Worm (Caenorhabditis elegans) whole organism, mixed stage, embryonic: ENCODE results near the gene srh-245.

ENCODE experiments used
- M03D4.4 ChIP-seq: sonication (generic microtip); optimal IDR thresholded peaks from 2 replicates; lab custom pipeline; 2017; ENCODE audit warnings: mild to moderate bottlenecking, missing genetic modification characterization, missing compliant biosample characterization
- ceh-39 ChIP-seq: fragments of 150-350 bp; optimal IDR thresholded peaks from 2 replicates; lab custom pipeline; 2014; ENCODE audit warnings: missing biosample characterization, missing genetic modification characterization
- ceh-83 ChIP-seq: fragments of 200-800 bp; sonication (Bioruptor generic); optimal IDR thresholded peaks from 2 replicates; lab custom pipeline; 2018; ENCODE audit warnings: mild to moderate bottlenecking, missing genetic modification characterization, missing compliant biosample characterization
- ces-1 ChIP-seq: fragments of 150-350 bp; optimal IDR thresholded peaks from 2 replicates; lab custom pipeline; 2014; ENCODE audit warnings: missing biosample characterization, missing genetic modification reagents, missing genetic modification characterization
- cnd-1 ChIP-seq: fragments of 200-800 bp; sonication (Bioruptor generic); optimal IDR thresholded peaks from 2 replicates; lab custom pipeline; 2018; ENCODE audit warnings: mild to moderate bottlenecking, missing genetic modification characterization, missing compliant biosample characterization
- drap-1 ChIP-seq: fragments of 200-800 bp; sonication (Bioruptor generic); optimal IDR thresholded peaks from 3 replicates; lab custom pipeline; 2018; ENCODE audit warnings: mild to moderate bottlenecking, missing genetic modification characterization, missing compliant biosample characterization
- elt-1 ChIP-seq: sonication (generic microtip); optimal IDR thresholded peaks from 2 replicates; lab custom pipeline; 2017; ENCODE audit warnings: missing genetic modification characterization, mild to moderate bottlenecking, missing compliant biosample characterization, antibody characterized with exemption, moderate library complexity, borderline replicate concordance; ENCODE audit not compliant: insufficient read depth
- elt-3 ChIP-seq: fragments of 150-350 bp; optimal IDR thresholded peaks from 2 replicates; lab custom pipeline; 2014; ENCODE audit warnings: missing biosample characterization, missing genetic modification characterization
- flh-1 ChIP-seq: fragments of 200-800 bp; sonication (Bioruptor generic); optimal IDR thresholded peaks from 2 replicates; lab custom pipeline; 2018; ENCODE audit warnings: mild to moderate bottlenecking, missing genetic modification characterization, moderate library complexity, missing compliant biosample characterization
- ham-2 ChIP-seq: fragments of 200-800 bp; sonication (Bioruptor generic); optimal IDR thresholded peaks from 2 replicates; lab custom pipeline; 2018; ENCODE audit warnings: mild to moderate bottlenecking, missing genetic modification characterization, missing compliant biosample characterization
- hlh-1 ChIP-seq: fragments of 150-350 bp; optimal IDR thresholded peaks from 2 replicates; lab custom pipeline; 2014; ENCODE audit warnings: missing biosample characterization, missing genetic modification reagents, missing genetic modification characterization
- lin-13 ChIP-seq: fragments of 150-350 bp; optimal IDR thresholded peaks from 2 replicates; lab custom pipeline; 2014; ENCODE audit warnings: missing biosample characterization, missing genetic modification characterization
- lin-32 ChIP-seq: fragments of 200-800 bp; sonication (Bioruptor generic); optimal IDR thresholded peaks from 2 replicates; lab custom pipeline; 2018; ENCODE audit warnings: mild to moderate bottlenecking, missing genetic modification characterization, missing compliant biosample characterization
- lsy-2 ChIP-seq: fragments of 150-350 bp; optimal IDR thresholded peaks from 2 replicates; lab custom pipeline; 2014; ENCODE audit warnings: missing biosample characterization, missing genetic modification characterization
- mab-5 ChIP-seq: fragments of 150-350 bp; optimal IDR thresholded peaks from 2 replicates; lab custom pipeline; 2014; ENCODE audit warnings: missing biosample characterization, missing genetic modification characterization
- mep-1 ChIP-seq: fragments of 150-350 bp; optimal IDR thresholded peaks from 2 replicates; lab custom pipeline; 2017; ENCODE audit warnings: missing biosample characterization, missing genetic modification reagents, missing genetic modification characterization, inconsistent platforms
- mls-2 ChIP-seq: sonication (generic microtip); optimal IDR thresholded peaks from 2 replicates; lab custom pipeline; 2016; ENCODE audit warnings: mild to moderate bottlenecking, missing genetic modification characterization, moderate library complexity, missing compliant biosample characterization
- nhr-2 ChIP-seq: fragments of 150-350 bp; optimal IDR thresholded peaks from 2 replicates; lab custom pipeline; 2014; ENCODE audit warnings: missing biosample characterization, missing genetic modification characterization
- nhr-237 ChIP-seq: fragments of 150-350 bp; optimal IDR thresholded peaks from 2 replicates; lab custom pipeline; 2014; ENCODE audit warnings: missing biosample characterization, missing genetic modification characterization
- nhr-28 ChIP-seq: fragments of 150-350 bp; optimal IDR thresholded peaks from 2 replicates; lab custom pipeline; 2014; ENCODE audit warnings: missing biosample characterization, missing genetic modification characterization
- nhr-76 ChIP-seq: sonication (generic microtip); optimal IDR thresholded peaks from 2 replicates; lab custom pipeline; 2017; ENCODE audit warnings: missing biosample characterization, missing genetic modification characterization
- pha-4 ChIP-seq: fragments of 150-350 bp; optimal IDR thresholded peaks from 2 replicates; lab custom pipeline; 2018; ENCODE audit warnings: missing biosample characterization, missing genetic modification reagents, missing genetic modification characterization
- sem-2 ChIP-seq: fragments of 200-800 bp; sonication (Bioruptor generic); optimal IDR thresholded peaks from 2 replicates; lab custom pipeline; 2018; ENCODE audit warnings: mild to moderate bottlenecking, missing genetic modification characterization, missing compliant biosample characterization
- snpc-4 ChIP-seq: fragments of 150-350 bp; optimal IDR thresholded peaks from 2 replicates; lab custom pipeline; 2014; ENCODE audit warnings: missing biosample characterization, missing genetic modification characterization
- tbx-8 ChIP-seq: fragments of 200-800 bp; sonication (Bioruptor generic); optimal IDR thresholded peaks from 2 replicates; lab custom pipeline; 2018; ENCODE audit warnings: mild to moderate bottlenecking, missing genetic modification characterization, moderate library complexity, missing compliant biosample characterization
- unc-120 ChIP-seq: sonication (generic microtip); optimal IDR thresholded peaks from 2 replicates; lab custom pipeline; 2017; ENCODE audit warnings: missing genetic modification characterization, missing compliant biosample characterization; ENCODE audit not compliant: poor library complexity, severe bottlenecking
- unc-39 ChIP-seq: fragments of 150-350 bp; optimal IDR thresholded peaks from 2 replicates; lab custom pipeline; 2014; ENCODE audit warnings: missing biosample characterization, missing genetic modification characterization
- ztf-11 ChIP-seq: fragments of 150-350 bp; optimal IDR thresholded peaks from 2 replicates; lab custom pipeline; 2014; ENCODE audit warnings: missing biosample characterization, missing genetic modification characterization

The srh-245 gene

DNA sequence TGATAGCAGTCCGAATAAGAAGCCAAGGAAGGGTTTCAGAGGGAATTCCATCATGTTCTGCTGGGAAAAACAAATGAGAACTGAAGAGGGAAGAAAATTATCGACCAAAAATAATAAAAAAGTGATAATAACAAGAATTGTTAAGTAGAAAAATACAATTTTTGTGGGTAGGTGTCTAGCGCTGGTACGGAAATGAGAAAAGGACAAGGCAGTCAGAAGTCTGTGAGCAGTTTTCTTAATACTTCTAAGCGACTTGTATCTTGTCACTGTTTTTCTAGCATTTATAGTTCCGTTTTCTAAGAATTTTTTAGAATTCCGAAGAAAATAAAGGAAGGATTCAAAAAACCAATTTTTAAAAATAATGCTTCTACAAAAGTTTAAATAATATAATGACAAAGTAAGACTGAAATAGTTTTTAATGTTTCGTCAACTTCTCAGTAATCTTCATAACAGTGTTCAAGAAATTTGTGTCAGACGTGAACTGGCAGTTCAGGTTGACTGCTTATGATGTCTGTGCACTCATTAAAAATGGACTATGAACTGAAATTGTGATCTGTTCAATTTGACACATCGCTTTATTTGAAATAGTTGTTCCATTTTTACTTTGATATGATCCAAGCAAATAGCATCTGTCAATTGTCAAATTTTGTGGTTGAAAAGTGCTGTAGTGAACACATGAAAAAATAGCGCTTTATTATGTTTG lies 37.1 kb upstream of the srh-245 start, which contains the start of gene srx-4:
Gene srx-4, minus strand, starts transcription at position 51 of the 703 bp plus-strand sequence.
- TF ChIP-seq nhr-28 (tag; lab: Kevin White, UChicago) (no peak), flh-1 (GFP tag; lab: Kevin White, UChicago) (no peak), elt-3 (tag; lab: Kevin White, UChicago) (no peak), tbx-8 (GFP tag; lab: Kevin White, UChicago) (no peak), lsy-2 (no peak), M03D4.4 (no peak), mab-5 (tag; lab: Kevin White, UChicago) (no peak), ces-1 (GFP tag; lab: Kevin White, UChicago) (no peak), snpc-4 (tag; lab: Kevin White, UChicago) (no peak), elt-1 (tag; lab: Kevin White, UChicago) (no peak), unc-120 (tag; lab: Kevin White, UChicago) (no peak), nhr-237 (tag; lab: Kevin White, UChicago) (no peak), mep-1 (tag; lab: Kevin White, UChicago) (no peak), nhr-2 (tag; lab: Kevin White, UChicago) (no peak), mls-2 (tag; lab: Kevin White, UChicago) (no peak), ceh-39 (tag; lab: Kevin White, UChicago) (no peak)

DNA sequence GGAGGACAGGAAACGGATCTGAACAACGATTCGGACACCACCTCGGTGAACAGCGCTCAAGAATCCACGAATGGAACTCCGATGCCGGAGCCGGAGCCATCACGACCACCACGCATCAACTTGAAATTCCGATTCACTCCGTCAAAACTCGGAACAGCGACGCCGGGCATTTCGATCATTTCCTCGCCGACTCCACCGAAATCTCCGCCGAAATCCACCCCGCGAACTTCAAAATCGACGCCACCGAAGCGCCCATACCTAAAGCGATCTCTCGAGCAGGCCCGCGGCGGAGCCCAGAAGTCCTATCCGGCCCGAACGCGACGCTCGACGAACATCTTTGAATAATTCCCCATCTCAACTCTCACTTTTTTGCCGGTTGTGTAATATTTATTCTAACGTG lies 33.8 kb upstream of the srh-245 start:
- no peak for TF ChIP-seq M03D4.4

DNA sequence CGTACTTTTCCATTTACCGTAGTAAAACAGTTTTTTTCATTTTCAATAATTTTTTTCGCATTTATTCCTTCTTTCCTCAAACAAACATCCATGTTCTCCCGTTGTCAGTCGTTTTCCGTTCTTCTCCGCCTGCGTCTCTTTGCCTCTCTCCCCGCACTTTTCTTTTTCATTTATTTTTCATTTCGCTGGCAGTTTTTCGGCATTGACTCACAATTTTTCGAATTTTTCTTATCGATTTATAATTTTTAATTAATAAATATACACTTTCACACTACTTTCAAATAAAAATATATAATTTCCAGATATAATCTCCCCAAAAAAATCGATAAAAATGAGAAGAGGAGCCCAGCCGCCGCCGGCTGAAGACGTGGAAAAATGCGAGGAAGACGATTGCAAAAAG lies 31.7 kb upstream of the srh-245 start, which contains the start of gene H25P19.1:
Gene H25P19.1, plus strand, starts transcription at position 301 of the 400 bp plus-strand sequence.
- TF ChIP-seq ceh-39 (tag; lab: Kevin White, UChicago) = no peak

DNA sequence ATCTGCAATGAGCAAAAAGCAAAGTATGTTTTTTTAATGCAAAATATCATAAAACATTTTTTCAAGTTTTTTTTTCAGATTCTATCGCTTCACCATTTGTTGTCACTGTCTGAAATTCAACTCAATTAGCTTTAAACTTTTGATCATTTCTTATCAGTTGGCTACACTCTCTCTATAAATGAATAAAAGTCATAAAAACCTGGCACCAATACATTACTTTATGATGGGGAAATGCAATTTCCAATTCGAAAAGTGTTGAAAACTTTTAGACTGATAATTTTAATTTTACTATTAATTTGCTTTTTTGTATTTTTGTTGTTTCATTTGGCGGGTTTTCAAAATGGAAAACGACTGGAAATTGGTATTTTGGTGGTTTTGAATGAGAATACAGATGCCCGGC lies 28.1 kb upstream of the srh-245 start, which contains the start of gene F31F4.1:
Gene F31F4.1, plus strand, starts transcription at position 203 of the 400 bp plus-strand sequence.
- TF ChIP-seq snpc-4 (tag; lab: Kevin White, UChicago) (no peak), lsy-2 (no peak), nhr-76 (no peak), M03D4.4 (no peak), pha-4 (tag; lab: Kevin White, UChicago) (no peak), hlh-1 (no peak), unc-39 (tag; lab: Kevin White, UChicago) (no peak), flh-1 (GFP tag; lab: Kevin White, UChicago) (no peak), ceh-39 (tag; lab: Kevin White, UChicago) (no peak), drap-1 (GFP tag; lab: Kevin White, UChicago) (no peak), cnd-1 (tag; lab: Kevin White, UChicago) (no peak), nhr-28 (tag; lab: Kevin White, UChicago) (no peak), sem-2 (GFP tag; lab: Kevin White, UChicago) (no peak), lin-32 (GFP tag; lab: Kevin White, UChicago) (no peak), mls-2 (tag; lab: Kevin White, UChicago) (no peak)

DNA sequence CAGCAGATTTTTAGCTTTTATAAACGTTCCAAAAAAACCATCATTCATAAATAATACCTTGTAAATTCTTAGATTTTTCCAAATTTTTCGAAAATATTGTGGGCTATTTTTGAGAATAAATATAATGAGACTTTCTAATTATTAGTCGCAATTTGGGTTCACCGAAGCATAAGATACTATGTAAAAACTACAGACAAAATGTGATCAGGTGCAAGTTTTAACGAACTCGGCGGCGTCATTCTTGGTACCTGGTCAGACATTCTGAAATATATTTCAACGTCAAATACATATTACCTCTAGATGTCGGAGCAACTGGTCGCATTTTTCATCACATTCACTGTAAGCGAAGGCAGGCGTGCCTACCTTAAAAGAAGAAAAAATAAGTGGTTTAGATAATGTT lies 26.3 kb upstream of the srh-245 start, which contains the start of gene srx-23:
Gene srx-23, plus strand, starts transcription at position 301 of the 400 bp plus-strand sequence.
- TF ChIP-seq nhr-76 (no peak), nhr-28 (tag; lab: Kevin White, UChicago) (no peak), tbx-8 (GFP tag; lab: Kevin White, UChicago) (no peak), elt-1 (tag; lab: Kevin White, UChicago) (no peak), pha-4 (tag; lab: Kevin White, UChicago) (no peak), unc-39 (tag; lab: Kevin White, UChicago) (no peak), sem-2 (GFP tag; lab: Kevin White, UChicago) (no peak)
- TF ChIP-seq, all 35 proteins: peak for 0

DNA sequence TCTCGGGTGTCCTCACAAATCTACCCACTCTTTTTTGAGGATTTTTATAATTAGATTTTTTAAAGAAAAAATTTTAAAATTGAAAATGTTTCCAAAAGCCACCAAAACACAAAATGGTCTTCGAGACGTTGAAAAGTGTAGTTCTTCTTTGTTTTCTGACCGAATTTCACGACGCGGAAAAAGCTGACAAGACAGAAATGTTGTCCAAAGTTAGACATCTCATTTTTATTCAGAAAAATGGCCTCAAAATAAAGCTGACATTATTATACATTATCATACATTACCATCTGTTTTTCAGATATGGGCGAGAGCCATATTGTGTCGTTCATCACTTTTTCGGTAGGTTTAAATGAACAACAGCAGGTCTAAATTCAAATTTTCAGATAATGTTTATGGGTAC lies 23.9 kb upstream of the srh-245 start, which contains the start of gene srx-22:
Gene srx-22, plus strand, starts transcription at position 301 of the 400 bp plus-strand sequence.
- TF ChIP-seq pha-4 (tag; lab: Kevin White, UChicago) (no peak), unc-39 (tag; lab: Kevin White, UChicago) (no peak), lin-13 (tag; lab: Kevin White, UChicago) (no peak), ztf-11 (tag; lab: Kevin White, UChicago) (no peak), ces-1 (GFP tag; lab: Kevin White, UChicago) (no peak), mls-2 (tag; lab: Kevin White, UChicago) (no peak), ham-2 (GFP tag; lab: Kevin White, UChicago) (no peak), elt-1 (tag; lab: Kevin White, UChicago) (no peak), mep-1 (tag; lab: Kevin White, UChicago) (no peak), nhr-2 (tag; lab: Kevin White, UChicago) (no peak), drap-1 (GFP tag; lab: Kevin White, UChicago) (no peak), hlh-1 (no peak), lsy-2 (no peak), ceh-83 (GFP tag; lab: Kevin White, UChicago) (no peak), tbx-8 (GFP tag; lab: Kevin White, UChicago) (no peak), flh-1 (GFP tag; lab: Kevin White, UChicago) (no peak), sem-2 (GFP tag; lab: Kevin White, UChicago) (no peak)
